Fruit fly (Drosophila melanogaster): Measurements from ENCODE around the gene CG42718.

Gene CG42718

DNA sequence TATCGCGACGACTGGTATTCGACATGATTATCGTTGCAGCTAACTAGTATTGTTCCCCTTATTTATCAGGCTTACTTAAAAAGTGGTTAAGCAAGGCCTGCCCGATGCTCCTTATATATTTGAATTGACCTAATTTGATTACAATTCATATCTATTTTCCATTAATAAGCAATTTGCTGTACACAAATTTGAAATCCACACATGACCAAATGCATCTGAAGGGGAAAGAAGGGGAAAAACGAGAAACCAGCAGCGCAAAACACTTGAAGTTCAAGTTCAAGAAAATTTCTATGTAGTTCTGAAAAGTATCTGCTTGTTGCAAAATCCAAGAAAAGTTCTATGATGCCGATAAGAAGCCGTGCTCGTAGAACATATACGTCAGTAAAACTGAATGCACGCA lies 5.6 kb upstream of the CG42718 start, which contains the start of the genes CG13040 and CG13039:
TSS of gene CG13040 (minus strand) at position 101 of the 400 bp plus-strand sequence.
TSS of gene CG13039 (minus strand) at position 106 of the 400 bp plus-strand sequence.
- TF ChIP-seq tj (GFP tag; optimal IDR thresholded peaks at IDR 0.05) = no peak
- no peak for TF ChIP-seq CG5204 (GFP tag; optimal IDR thresholded peaks at IDR 0.05)
- TF ChIP-seq CG33017 (tag; optimal IDR thresholded peaks at IDR 0.05) = no peak
- TF ChIP-seq kay (GFP tag; ENCODE audit: borderline replicate concordance) = no peak
- TF ChIP-seq CG14711 (tag; optimal IDR thresholded peaks at IDR 0.05) = no peak
- TF ChIP-seq ovo (GFP tag; optimal IDR thresholded peaks at IDR 0.05) = no peak
- TF ChIP-seq pad (GFP tag; optimal IDR thresholded peaks at IDR 0.05) = no peak

DNA sequence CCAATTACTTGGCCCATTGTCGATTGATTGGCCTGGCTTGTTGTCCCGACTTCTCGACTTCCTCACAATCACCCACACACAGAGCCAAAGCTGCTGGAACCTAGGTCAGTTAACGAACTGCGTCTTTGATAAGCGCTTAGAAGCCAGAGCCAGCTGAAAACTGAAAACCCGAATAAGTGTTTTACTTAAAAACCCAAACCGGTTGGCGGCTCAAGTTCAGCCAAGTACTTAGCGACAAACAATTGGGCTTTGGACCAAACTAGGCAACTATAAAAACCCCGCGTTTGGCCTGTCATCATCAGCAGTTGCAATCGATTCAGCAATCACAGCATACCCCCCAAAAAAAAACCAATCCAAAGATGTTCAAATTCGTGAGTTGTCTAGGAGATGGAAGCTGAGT lies 2.3 kb upstream of the CG42718 start, which contains the start of gene CG13059:
TSS of gene CG13059 (plus strand) at position 301 of the 400 bp plus-strand sequence.
- TF ChIP-seq CG5204 (GFP tag; optimal IDR thresholded peaks at IDR 0.05) = no peak
- TF ChIP-seq pad (GFP tag; optimal IDR thresholded peaks at IDR 0.05) = no peak
- TF ChIP-seq CG11617 (GFP tag; optimal IDR thresholded peaks at IDR 0.05) = no peak
- TF ChIP-seq Hr96 (GFP tag; optimal IDR thresholded peaks at IDR 0.05) = no peak
- no peak for TF ChIP-seq kay (GFP tag; ENCODE audit: borderline replicate concordance)
- no peak for TF ChIP-seq Clk (GFP tag; optimal IDR thresholded peaks at IDR 0.05)
- TF ChIP-seq Crg-1 (GFP tag; optimal IDR thresholded peaks at IDR 0.05) = no peak
- TF ChIP-seq bab1 (GFP tag; optimal IDR thresholded peaks at IDR 0.05) = no peak
- TF ChIP-seq CG7045 (GFP tag; optimal IDR thresholded peaks at IDR 0.05) = no peak
- TF ChIP-seq cic (GFP tag; optimal IDR thresholded peaks at IDR 0.05) = no peak
- TF ChIP-seq cnc (optimal IDR thresholded peaks at IDR 0.05) = no peak
- no peak for TF ChIP-seq toe (GFP tag; optimal IDR thresholded peaks at IDR 0.05)
- no peak for TF ChIP-seq CG1620 (GFP tag; optimal IDR thresholded peaks at IDR 0.05)
- no peak for TF ChIP-seq CG33017 (tag; optimal IDR thresholded peaks at IDR 0.05)
- no peak for TF ChIP-seq CG14711 (tag; optimal IDR thresholded peaks at IDR 0.05)
- no peak for TF ChIP-seq ovo (GFP tag; optimal IDR thresholded peaks at IDR 0.05)
- no peak for TF ChIP-seq CG12768 (GFP tag; optimal IDR thresholded peaks at IDR 0.05)
- no peak for TF ChIP-seq CG7101 (tag; optimal IDR thresholded peaks at IDR 0.05)
- no peak for TF ChIP-seq tj (GFP tag; optimal IDR thresholded peaks at IDR 0.05)
- TF ChIP-seq Mnt (GFP tag; optimal IDR thresholded peaks at IDR 0.05) = no peak

DNA sequence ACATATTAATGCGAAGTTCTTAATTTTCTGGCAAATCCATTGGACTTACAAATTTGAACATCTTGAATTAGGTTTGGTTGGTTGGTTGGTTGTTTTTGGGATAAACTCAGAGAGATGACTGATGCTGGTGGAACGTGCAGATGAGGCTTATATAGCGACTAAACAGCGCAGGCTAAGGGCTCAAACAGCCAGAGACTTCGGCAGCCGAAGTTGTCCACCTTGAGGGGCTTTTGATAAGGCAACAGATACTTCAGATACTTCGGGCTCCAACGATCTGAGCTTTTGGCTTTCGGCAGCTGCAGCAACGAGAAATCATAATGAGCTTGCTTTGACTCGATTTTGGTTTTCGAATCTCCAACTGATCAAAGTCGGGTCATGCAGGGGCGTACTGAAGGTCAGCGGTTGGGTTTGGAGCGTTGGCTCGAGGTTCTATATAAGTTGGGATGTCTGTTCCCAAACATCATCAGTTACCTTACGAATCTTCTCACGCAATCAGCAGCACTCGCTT lies 1.6 kb downstream of the CG42718 start, which contains the start of the genes CG13041 and CG13060:
TSS of gene CG13041 (minus strand) at position 128 of the 508 bp plus-strand sequence.
TSS of gene CG13060 (plus strand) at position 458 of the 508 bp plus-strand sequence.
- TF ChIP-seq cic (GFP tag; optimal IDR thresholded peaks at IDR 0.05) (no peak), CG11617 (GFP tag; optimal IDR thresholded peaks at IDR 0.05) (no peak), kay (GFP tag; ENCODE audit: borderline replicate concordance) (no peak), CG14711 (tag; optimal IDR thresholded peaks at IDR 0.05) (no peak), CG5204 (GFP tag; optimal IDR thresholded peaks at IDR 0.05) (no peak)

DNA sequence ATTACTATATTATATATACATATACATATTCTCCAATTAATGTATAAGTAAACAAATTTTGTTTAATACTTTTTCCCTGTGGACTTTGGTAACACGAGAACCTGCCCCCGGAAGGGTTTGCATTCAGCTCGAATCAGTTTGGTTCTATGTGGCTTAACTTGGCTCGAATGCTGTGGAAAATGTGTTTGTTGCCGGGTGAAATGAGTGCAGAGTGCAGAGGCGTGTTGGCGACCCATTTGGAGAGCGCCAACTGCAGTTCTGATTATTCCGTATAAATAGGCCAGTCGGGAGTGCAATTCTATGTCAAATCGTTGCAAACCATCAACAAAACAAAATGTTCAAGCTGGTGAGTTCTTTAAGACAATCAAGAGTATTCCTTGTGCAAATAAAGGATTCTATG lies 3.3 kb downstream of the CG42718 start, which contains the start of gene Nplp3:
TSS of gene Nplp3 (plus strand) at position 301 of the 400 bp plus-strand sequence.
- no peak for TF ChIP-seq Mnt (GFP tag; optimal IDR thresholded peaks at IDR 0.05)
- no peak for TF ChIP-seq Clk (GFP tag; optimal IDR thresholded peaks at IDR 0.05)
- no peak for TF ChIP-seq toe (GFP tag; optimal IDR thresholded peaks at IDR 0.05)
- no peak for TF ChIP-seq CG33017 (tag; optimal IDR thresholded peaks at IDR 0.05)
- no peak for TF ChIP-seq Crg-1 (GFP tag; optimal IDR thresholded peaks at IDR 0.05)
- no peak for TF ChIP-seq CG11617 (GFP tag; optimal IDR thresholded peaks at IDR 0.05)
- no peak for TF ChIP-seq cic (GFP tag; optimal IDR thresholded peaks at IDR 0.05)
- no peak for TF ChIP-seq pad (GFP tag; optimal IDR thresholded peaks at IDR 0.05)
- no peak for TF ChIP-seq ovo (GFP tag; optimal IDR thresholded peaks at IDR 0.05)
- no peak for TF ChIP-seq tj (GFP tag; optimal IDR thresholded peaks at IDR 0.05)
- TF ChIP-seq cnc (optimal IDR thresholded peaks at IDR 0.05) = no peak
- TF ChIP-seq bab1 (GFP tag; optimal IDR thresholded peaks at IDR 0.05) = no peak
- TF ChIP-seq CG14711 (tag; optimal IDR thresholded peaks at IDR 0.05) = no peak
- no peak for TF ChIP-seq CG12768 (GFP tag; optimal IDR thresholded peaks at IDR 0.05)
- TF ChIP-seq Hr96 (GFP tag; optimal IDR thresholded peaks at IDR 0.05) = no peak
- TF ChIP-seq CG7045 (GFP tag; optimal IDR thresholded peaks at IDR 0.05) = no peak
- no peak for TF ChIP-seq CG5204 (GFP tag; optimal IDR thresholded peaks at IDR 0.05)
- no peak for TF ChIP-seq kay (GFP tag; ENCODE audit: borderline replicate concordance)
- TF ChIP-seq CG7101 (tag; optimal IDR thresholded peaks at IDR 0.05) = no peak
- no peak for TF ChIP-seq CG1620 (GFP tag; optimal IDR thresholded peaks at IDR 0.05)

DNA sequence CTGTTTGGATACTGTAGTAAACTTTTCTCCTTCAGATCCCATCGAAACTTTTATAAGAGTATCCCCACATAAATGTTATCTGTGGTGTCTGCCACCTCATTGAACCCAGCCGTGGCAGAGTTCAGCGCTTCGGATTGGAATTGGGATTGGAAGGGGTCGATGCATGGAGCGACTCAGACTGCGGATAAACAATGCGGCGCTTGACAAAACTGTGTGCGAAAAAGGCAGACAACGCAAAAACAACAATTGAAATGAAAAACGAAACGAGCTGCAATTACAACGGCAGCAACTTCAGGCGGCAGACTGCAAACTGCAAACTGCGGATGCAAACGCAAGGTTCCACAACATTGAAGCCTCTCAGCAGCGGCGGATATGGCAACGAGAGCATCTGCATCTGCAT lies 7.1 kb downstream of the CG42718 start, which contains the start of gene CG13062:
TSS of gene CG13062 (plus strand) at position 301 of the 400 bp plus-strand sequence.
- no peak for TF ChIP-seq CG11617 (GFP tag; optimal IDR thresholded peaks at IDR 0.05)
- TF ChIP-seq tj (GFP tag; optimal IDR thresholded peaks at IDR 0.05) = no peak
- no peak for TF ChIP-seq CG14711 (tag; optimal IDR thresholded peaks at IDR 0.05)
- TF ChIP-seq cnc (optimal IDR thresholded peaks at IDR 0.05) = no peak
- no peak for TF ChIP-seq Crg-1 (GFP tag; optimal IDR thresholded peaks at IDR 0.05)
- TF ChIP-seq CG5204 (GFP tag; optimal IDR thresholded peaks at IDR 0.05) = no peak
- TF ChIP-seq bab1 (GFP tag; optimal IDR thresholded peaks at IDR 0.05) = no peak
- TF ChIP-seq pad (GFP tag; optimal IDR thresholded peaks at IDR 0.05) = no peak
- TF ChIP-seq cic (GFP tag; optimal IDR thresholded peaks at IDR 0.05) = no peak
- no peak for TF ChIP-seq Hr96 (GFP tag; optimal IDR thresholded peaks at IDR 0.05)
- TF ChIP-seq CG12768 (GFP tag; optimal IDR thresholded peaks at IDR 0.05) = no peak
- TF ChIP-seq CG7045 (GFP tag; optimal IDR thresholded peaks at IDR 0.05) = no peak
- no peak for TF ChIP-seq CG7101 (tag; optimal IDR thresholded peaks at IDR 0.05)
- no peak for TF ChIP-seq CG1620 (GFP tag; optimal IDR thresholded peaks at IDR 0.05)
- TF ChIP-seq toe (GFP tag; optimal IDR thresholded peaks at IDR 0.05) = no peak
- no peak for TF ChIP-seq kay (GFP tag; ENCODE audit: borderline replicate concordance)
- no peak for TF ChIP-seq CG33017 (tag; optimal IDR thresholded peaks at IDR 0.05)

DNA sequence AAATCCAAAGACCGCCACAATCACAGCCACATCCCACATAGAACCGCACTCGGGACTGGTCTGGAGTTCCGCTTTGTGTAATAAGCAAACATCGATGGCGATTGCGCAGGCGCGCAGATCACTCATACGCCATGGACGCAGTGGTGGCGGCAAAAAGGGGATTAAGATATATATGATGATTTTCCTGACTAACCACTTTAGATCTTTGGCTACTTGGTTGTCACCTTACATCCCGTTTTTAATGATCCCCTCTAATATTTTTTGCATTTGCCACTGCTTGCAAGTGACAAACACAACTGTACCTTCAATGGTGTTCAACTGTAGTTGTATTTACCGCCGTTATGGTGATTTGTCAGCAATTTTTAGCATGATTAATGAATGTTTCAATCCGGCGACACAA lies 11.1 kb downstream of the CG42718 start:
- TF ChIP-seq CG5204 (GFP tag; optimal IDR thresholded peaks at IDR 0.05) = peak; percentile 32
- no peak for TF ChIP-seq CG7101 (tag; optimal IDR thresholded peaks at IDR 0.05)

All from whole organism, adult.